Worm (Caenorhabditis elegans) whole organism, mixed stage, embryonic: ENCODE data around the gene tre-3.

ENCODE experiments used
- M03D4.4 ChIP-seq: sonication (generic microtip); optimal IDR thresholded peaks from 2 replicates; lab custom pipeline; 2017; ENCODE audit warnings: mild to moderate bottlenecking, missing genetic modification characterization, missing compliant biosample characterization
- bed-3 ChIP-seq: fragments of 200-800 bp; sonication (Bioruptor generic); optimal IDR thresholded peaks from 3 replicates; lab custom pipeline; 2018; ENCODE audit warnings: mild to moderate bottlenecking, missing genetic modification characterization, moderate library complexity, missing compliant biosample characterization
- blmp-1 ChIP-seq: fragments of 150-350 bp; optimal IDR thresholded peaks from 2 replicates; lab custom pipeline; 2014; ENCODE audit warnings: missing biosample characterization, missing genetic modification characterization
- ceh-39 ChIP-seq: fragments of 150-350 bp; optimal IDR thresholded peaks from 2 replicates; lab custom pipeline; 2014; ENCODE audit warnings: missing biosample characterization, missing genetic modification characterization
- ceh-43 ChIP-seq: fragments of 200-800 bp; sonication (Bioruptor generic); optimal IDR thresholded peaks from 2 replicates; lab custom pipeline; 2018; ENCODE audit warnings: mild to moderate bottlenecking, missing genetic modification characterization, moderate library complexity, missing compliant biosample characterization
- ceh-83 ChIP-seq: fragments of 200-800 bp; sonication (Bioruptor generic); optimal IDR thresholded peaks from 2 replicates; lab custom pipeline; 2018; ENCODE audit warnings: mild to moderate bottlenecking, missing genetic modification characterization, missing compliant biosample characterization
- ces-1 ChIP-seq: fragments of 150-350 bp; optimal IDR thresholded peaks from 2 replicates; lab custom pipeline; 2014; ENCODE audit warnings: missing biosample characterization, missing genetic modification reagents, missing genetic modification characterization
- cnd-1 ChIP-seq: fragments of 200-800 bp; sonication (Bioruptor generic); optimal IDR thresholded peaks from 2 replicates; lab custom pipeline; 2018; ENCODE audit warnings: mild to moderate bottlenecking, missing genetic modification characterization, missing compliant biosample characterization
- drap-1 ChIP-seq: fragments of 200-800 bp; sonication (Bioruptor generic); optimal IDR thresholded peaks from 3 replicates; lab custom pipeline; 2018; ENCODE audit warnings: mild to moderate bottlenecking, missing genetic modification characterization, missing compliant biosample characterization
- elt-1 ChIP-seq: sonication (generic microtip); optimal IDR thresholded peaks from 2 replicates; lab custom pipeline; 2017; ENCODE audit warnings: missing genetic modification characterization, mild to moderate bottlenecking, missing compliant biosample characterization, antibody characterized with exemption, moderate library complexity, borderline replicate concordance; ENCODE audit not compliant: insufficient read depth
- elt-3 ChIP-seq: fragments of 150-350 bp; optimal IDR thresholded peaks from 2 replicates; lab custom pipeline; 2014; ENCODE audit warnings: missing biosample characterization, missing genetic modification characterization
- flh-1 ChIP-seq: fragments of 200-800 bp; sonication (Bioruptor generic); optimal IDR thresholded peaks from 2 replicates; lab custom pipeline; 2018; ENCODE audit warnings: mild to moderate bottlenecking, missing genetic modification characterization, moderate library complexity, missing compliant biosample characterization
- ham-2 ChIP-seq: fragments of 200-800 bp; sonication (Bioruptor generic); optimal IDR thresholded peaks from 2 replicates; lab custom pipeline; 2018; ENCODE audit warnings: mild to moderate bottlenecking, missing genetic modification characterization, missing compliant biosample characterization
- hlh-1 ChIP-seq: fragments of 150-350 bp; optimal IDR thresholded peaks from 2 replicates; lab custom pipeline; 2014; ENCODE audit warnings: missing biosample characterization, missing genetic modification reagents, missing genetic modification characterization
- lin-13 ChIP-seq: fragments of 150-350 bp; optimal IDR thresholded peaks from 2 replicates; lab custom pipeline; 2014; ENCODE audit warnings: missing biosample characterization, missing genetic modification characterization
- lin-32 ChIP-seq: fragments of 200-800 bp; sonication (Bioruptor generic); optimal IDR thresholded peaks from 2 replicates; lab custom pipeline; 2018; ENCODE audit warnings: mild to moderate bottlenecking, missing genetic modification characterization, missing compliant biosample characterization
- lsy-2 ChIP-seq: fragments of 150-350 bp; optimal IDR thresholded peaks from 2 replicates; lab custom pipeline; 2014; ENCODE audit warnings: missing biosample characterization, missing genetic modification characterization
- mab-5 ChIP-seq: fragments of 150-350 bp; optimal IDR thresholded peaks from 2 replicates; lab custom pipeline; 2014; ENCODE audit warnings: missing biosample characterization, missing genetic modification characterization
- mep-1 ChIP-seq: fragments of 150-350 bp; optimal IDR thresholded peaks from 2 replicates; lab custom pipeline; 2017; ENCODE audit warnings: missing biosample characterization, missing genetic modification reagents, missing genetic modification characterization, inconsistent platforms
- mls-2 ChIP-seq: sonication (generic microtip); optimal IDR thresholded peaks from 2 replicates; lab custom pipeline; 2016; ENCODE audit warnings: mild to moderate bottlenecking, missing genetic modification characterization, moderate library complexity, missing compliant biosample characterization
- nhr-12 ChIP-seq: fragments of 150-350 bp; optimal IDR thresholded peaks from 2 replicates; lab custom pipeline; 2014; ENCODE audit warnings: missing biosample characterization, missing genetic modification characterization
- nhr-2 ChIP-seq: fragments of 150-350 bp; optimal IDR thresholded peaks from 2 replicates; lab custom pipeline; 2014; ENCODE audit warnings: missing biosample characterization, missing genetic modification characterization
- nhr-237 ChIP-seq: fragments of 150-350 bp; optimal IDR thresholded peaks from 2 replicates; lab custom pipeline; 2014; ENCODE audit warnings: missing biosample characterization, missing genetic modification characterization
- nhr-28 ChIP-seq: fragments of 150-350 bp; optimal IDR thresholded peaks from 2 replicates; lab custom pipeline; 2014; ENCODE audit warnings: missing biosample characterization, missing genetic modification characterization
- nhr-76 ChIP-seq: sonication (generic microtip); optimal IDR thresholded peaks from 2 replicates; lab custom pipeline; 2017; ENCODE audit warnings: missing biosample characterization, missing genetic modification characterization
- pha-4 ChIP-seq: fragments of 150-350 bp; optimal IDR thresholded peaks from 2 replicates; lab custom pipeline; 2018; ENCODE audit warnings: missing biosample characterization, missing genetic modification reagents, missing genetic modification characterization
- sem-2 ChIP-seq: fragments of 200-800 bp; sonication (Bioruptor generic); optimal IDR thresholded peaks from 2 replicates; lab custom pipeline; 2018; ENCODE audit warnings: mild to moderate bottlenecking, missing genetic modification characterization, missing compliant biosample characterization
- snpc-4 ChIP-seq: fragments of 150-350 bp; optimal IDR thresholded peaks from 2 replicates; lab custom pipeline; 2014; ENCODE audit warnings: missing biosample characterization, missing genetic modification characterization
- sptf-1 ChIP-seq: sonication (generic microtip); optimal IDR thresholded peaks from 2 replicates; lab custom pipeline; 2017; ENCODE audit warnings: mild to moderate bottlenecking, missing genetic modification characterization, moderate library complexity, missing compliant biosample characterization
- tbx-8 ChIP-seq: fragments of 200-800 bp; sonication (Bioruptor generic); optimal IDR thresholded peaks from 2 replicates; lab custom pipeline; 2018; ENCODE audit warnings: mild to moderate bottlenecking, missing genetic modification characterization, moderate library complexity, missing compliant biosample characterization
- unc-120 ChIP-seq: sonication (generic microtip); optimal IDR thresholded peaks from 2 replicates; lab custom pipeline; 2017; ENCODE audit warnings: missing genetic modification characterization, missing compliant biosample characterization; ENCODE audit not compliant: poor library complexity, severe bottlenecking
- unc-39 ChIP-seq: fragments of 150-350 bp; optimal IDR thresholded peaks from 2 replicates; lab custom pipeline; 2014; ENCODE audit warnings: missing biosample characterization, missing genetic modification characterization
- unc-62 ChIP-seq: fragments of 150-350 bp; optimal IDR thresholded peaks from 2 replicates; lab custom pipeline; 2014; ENCODE audit warnings: missing biosample characterization, missing genetic modification reagents, missing genetic modification characterization
- zip-8 ChIP-seq: fragments of 150-350 bp; optimal IDR thresholded peaks from 2 replicates; lab custom pipeline; 2014; ENCODE audit warnings: missing biosample characterization, missing genetic modification characterization
- ztf-11 ChIP-seq: fragments of 150-350 bp; optimal IDR thresholded peaks from 2 replicates; lab custom pipeline; 2014; ENCODE audit warnings: missing biosample characterization, missing genetic modification characterization

Gene tre-3

ce11 chrV:11674594-11675579, 40.8 kb downstream of the tre-3 start:
- TF ChIP-seq lin-13 (tag; lab: Kevin White, UChicago) (no peak), unc-39 (tag; lab: Kevin White, UChicago) (no peak), nhr-12 (tag; lab: Kevin White, UChicago) (no peak), pha-4 (tag; lab: Kevin White, UChicago) (peak; percentile 43), nhr-2 (no peak), ces-1 (GFP tag; lab: Kevin White, UChicago) (peak; percentile 90), hlh-1 (tag; lab: Kevin White, UChicago) (no peak), ceh-39 (tag; lab: Kevin White, UChicago) (no peak)

ce11 chrV:11673746-11674365, 41.8 kb downstream of the tre-3 start:
- TF ChIP-seq mls-2 (tag; lab: Kevin White, UChicago) (no peak), nhr-76 (no peak), blmp-1 (peak; percentile 88), flh-1 (GFP tag; lab: Kevin White, UChicago) (no peak), pha-4 (tag; lab: Kevin White, UChicago) (peak; percentile 20), ham-2 (GFP tag; lab: Kevin White, UChicago) (peak; percentile 79), hlh-1 (tag; lab: Kevin White, UChicago) (no peak), sptf-1 (tag; lab: Kevin White, UChicago) (no peak), lsy-2 (no peak), ces-1 (GFP tag; lab: Kevin White, UChicago) (peak; percentile 13), nhr-237 (tag; lab: Kevin White, UChicago) (no peak), mab-5 (tag; lab: Kevin White, UChicago) (no peak), ceh-39 (tag; lab: Kevin White, UChicago) (no peak), elt-1 (tag; lab: Kevin White, UChicago) (peak; percentile 89), bed-3 (no peak), M03D4.4 (tag; lab: Kevin White, UChicago) (no peak), nhr-2 (peak; percentile 98), mep-1 (no peak), ceh-43 (GFP tag; lab: Kevin White, UChicago) (peak; percentile 6), sem-2 (no peak), unc-39 (tag; lab: Kevin White, UChicago) (no peak), tbx-8 (GFP tag; lab: Kevin White, UChicago) (no peak), nhr-28 (tag; lab: Kevin White, UChicago) (no peak), zip-8 (tag; lab: Kevin White, UChicago) (no peak), unc-62 (peak; percentile 69), lin-32 (GFP tag; lab: Kevin White, UChicago) (no peak), drap-1 (GFP tag; lab: Kevin White, UChicago) (no peak), elt-3 (tag; lab: Kevin White, UChicago) (no peak), ztf-11 (tag; lab: Kevin White, UChicago) (no peak), snpc-4 (tag; lab: Kevin White, UChicago) (no peak), nhr-12 (tag; lab: Kevin White, UChicago) (no peak), unc-120 (tag; lab: Kevin White, UChicago) (no peak), ceh-83 (GFP tag; lab: Kevin White, UChicago) (no peak), cnd-1 (tag; lab: Kevin White, UChicago) (peak; percentile 12), lin-13 (tag; lab: Kevin White, UChicago) (no peak)

DNA sequence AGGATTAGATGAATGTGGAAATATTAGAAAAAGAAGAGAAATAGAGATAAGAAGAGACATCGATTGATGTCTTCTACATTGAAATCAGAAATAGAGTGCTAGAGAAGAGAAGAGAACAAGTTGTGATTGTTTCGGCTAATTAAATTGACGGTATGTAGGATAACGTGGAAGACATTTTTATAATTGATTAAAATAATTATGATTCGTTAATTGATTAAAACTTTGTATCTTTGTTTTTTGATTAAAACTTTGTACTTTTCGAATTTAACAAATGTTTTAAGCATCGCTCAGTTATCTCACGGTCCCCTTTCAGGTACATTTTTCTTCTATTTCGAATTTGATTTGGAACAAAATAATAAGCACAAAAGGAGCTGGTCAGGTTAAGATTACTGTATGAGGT, 43.2 kb downstream of the tre-3 start, which contains the start of gene lgc-44:
Gene lgc-44, minus strand, starts transcription at position 101 of the 400 bp plus-strand sequence.
- TF ChIP-seq mab-5 (tag; lab: Kevin White, UChicago) (no peak), lin-13 (tag; lab: Kevin White, UChicago) (no peak), tbx-8 (GFP tag; lab: Kevin White, UChicago) (no peak), M03D4.4 (tag; lab: Kevin White, UChicago) (no peak), ceh-83 (GFP tag; lab: Kevin White, UChicago) (no peak), sptf-1 (tag; lab: Kevin White, UChicago) (no peak), sem-2 (no peak), ceh-39 (tag; lab: Kevin White, UChicago) (no peak), nhr-76 (no peak), bed-3 (no peak), elt-3 (tag; lab: Kevin White, UChicago) (no peak), zip-8 (tag; lab: Kevin White, UChicago) (no peak), nhr-12 (tag; lab: Kevin White, UChicago) (no peak), nhr-28 (tag; lab: Kevin White, UChicago) (no peak)
